Fruit fly (Drosophila melanogaster) Kc167 (cell line): ENCODE measurements around the gene CG15625.

Source experiments
- h ChIP-seq: fragments of >200 bp; optimal IDR thresholded peaks from 3 replicates; lab custom pipeline; 2018; ENCODE audit warnings: missing external identifiers
- insv ChIP-seq: fragments of >200 bp; optimal IDR thresholded peaks from 3 replicates; lab custom pipeline; 2018; ENCODE audit warnings: missing external identifiers

DNA sequence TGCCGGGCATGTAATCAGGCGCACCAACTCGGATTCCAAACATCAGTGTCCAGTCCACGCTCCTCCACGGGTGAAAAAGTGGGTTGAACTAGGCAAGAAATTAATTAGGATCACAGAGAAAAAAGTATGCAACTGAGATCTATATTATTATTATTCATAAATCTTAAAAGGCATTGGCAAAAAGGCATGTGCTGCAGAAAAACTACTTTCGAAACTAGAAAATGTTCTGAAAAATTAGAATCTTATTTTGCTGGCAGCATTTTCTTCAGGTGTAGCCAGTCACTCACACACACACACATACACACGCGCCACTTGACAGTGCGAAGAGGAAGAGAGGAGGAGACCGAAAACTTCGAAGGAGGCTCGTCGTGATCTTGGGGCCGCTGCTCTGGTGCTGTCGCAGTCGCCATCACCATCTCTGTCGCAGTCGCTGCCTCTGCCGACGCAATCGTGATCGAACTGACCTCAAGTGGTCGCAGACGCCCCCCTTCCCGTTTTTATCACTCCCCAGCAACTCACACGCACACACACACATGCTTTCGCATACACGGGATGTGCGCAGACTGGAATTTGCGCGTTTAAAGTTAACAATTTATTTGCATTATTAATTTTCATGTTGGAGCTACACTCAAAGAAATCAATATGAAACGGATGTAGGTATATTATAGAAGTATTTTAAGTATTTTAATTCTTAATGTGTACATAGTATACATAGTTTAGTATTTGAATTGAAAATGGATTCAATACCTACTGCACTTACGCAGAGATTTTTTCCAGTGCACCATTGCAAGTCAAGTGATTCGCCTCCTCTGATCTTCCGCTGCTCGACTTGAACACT, 2.2 kb upstream of the CG15625 start:
- TF ChIP-seq insv (lab: Kevin White, UChicago) (no peak), h (lab: Kevin White, UChicago) (no peak)
